Worm (Caenorhabditis elegans): ENCODE measurements around the gene srm-5.

srm-5 gene

ce11 chrV:14366487-14366962, 31.5 kb downstream of the srm-5 start:
- peak; percentile 38 for TF ChIP-seq ztf-11 (tag; optimal IDR thresholded peaks at IDR 0.05)
- TF ChIP-seq lsy-12 (tag; optimal IDR thresholded peaks at IDR 0.05), result peak; percentile 86
- TF ChIP-seq nhr-43 (tag; optimal IDR thresholded peaks at IDR 0.05; ENCODE audit: poor library complexity, severe bottlenecking), result peak; percentile 74
- peak; percentile 63 for TF ChIP-seq fkh-2 (tag; optimal IDR thresholded peaks at IDR 0.05)
- peak; percentile 88 for TF ChIP-seq tbx-2 (tag; optimal IDR thresholded peaks at IDR 0.05)
- TF ChIP-seq aly-2 (tag; optimal IDR thresholded peaks at IDR 0.05), result no peak
- peak; percentile 24 for TF ChIP-seq lin-15B (tag; optimal IDR thresholded peaks at IDR 0.05)
- no peak for TF ChIP-seq nhr-12 (tag; optimal IDR thresholded peaks at IDR 0.05)
- TF ChIP-seq pqm-1 (tag; optimal IDR thresholded peaks at IDR 0.05), result peak; percentile 39
- TF ChIP-seq nfya-1 (tag; optimal IDR thresholded peaks at IDR 0.05; ENCODE audit: insufficient read depth), result peak; percentile 95
- peak; percentile 72 for TF ChIP-seq ceh-82 (tag; optimal IDR thresholded peaks at IDR 0.05)
- no peak for TF ChIP-seq pha-4 (tag; optimal IDR thresholded peaks at IDR 0.05)
- no peak for TF ChIP-seq nhr-76 (tag; optimal IDR thresholded peaks at IDR 0.05)
- TF ChIP-seq egl-27 (tag; optimal IDR thresholded peaks at IDR 0.05), result no peak
- no peak for TF ChIP-seq egl-5 (tag; optimal IDR thresholded peaks at IDR 0.05)
- no peak for TF ChIP-seq nhr-67 (tag; optimal IDR thresholded peaks at IDR 0.05)
- TF ChIP-seq ceh-9 (tag; optimal IDR thresholded peaks at IDR 0.05), result no peak
- peak; percentile 70 for TF ChIP-seq mdl-1 (tag; optimal IDR thresholded peaks at IDR 0.05)
- peak; percentile 82 for TF ChIP-seq lin-39 (tag; optimal IDR thresholded peaks at IDR 0.05)
- TF ChIP-seq skn-1 (tag; optimal IDR thresholded peaks at IDR 0.05), result peak; percentile 63
- no peak for TF ChIP-seq nhr-77 (tag; optimal IDR thresholded peaks at IDR 0.05)
- TF ChIP-seq ZK546.5 (tag; optimal IDR thresholded peaks at IDR 0.05), result no peak
- peak; percentile 22 for TF ChIP-seq elt-1 (tag; optimal IDR thresholded peaks at IDR 0.05)
- no peak for TF ChIP-seq nhr-11 (tag; optimal IDR thresholded peaks at IDR 0.05)
- TF ChIP-seq ztf-4 (tag; optimal IDR thresholded peaks at IDR 0.05), result no peak
- TF ChIP-seq snpc-4 (tag; optimal IDR thresholded peaks at IDR 0.05), result peak; percentile 44
- TF ChIP-seq nhr-28 (tag; optimal IDR thresholded peaks at IDR 0.05), result no peak
- no peak for TF ChIP-seq ama-1 (optimal IDR thresholded peaks at IDR 0.05)
- peak; percentile 90 for TF ChIP-seq nhr-23 (tag; optimal IDR thresholded peaks at IDR 0.05)
- no peak for TF ChIP-seq sea-2 (GFP tag; optimal IDR thresholded peaks at IDR 0.05)
- no peak for TF ChIP-seq elt-3 (tag; optimal IDR thresholded peaks at IDR 0.05)
- TF ChIP-seq eor-1 (tag; optimal IDR thresholded peaks at IDR 0.05), result no peak
- peak; percentile 83 for TF ChIP-seq hmg-11 (tag; optimal IDR thresholded peaks at IDR 0.05)
- no peak for TF ChIP-seq ceh-16 (tag; optimal IDR thresholded peaks at IDR 0.05)
- TF ChIP-seq fkh-10 (GFP tag; optimal IDR thresholded peaks at IDR 0.05), result no peak
- peak; percentile 72 for TF ChIP-seq ceh-28 (tag; optimal IDR thresholded peaks at IDR 0.05)
- TF ChIP-seq zag-1 (tag; optimal IDR thresholded peaks at IDR 0.05), result peak; percentile 65
- TF ChIP-seq jun-1 (tag; optimal IDR thresholded peaks at IDR 0.05), result peak; percentile 15
- TF ChIP-seq daf-12 (tag; optimal IDR thresholded peaks at IDR 0.05), result peak; percentile 99
- peak; percentile 82 for TF ChIP-seq fos-1 (tag; optimal IDR thresholded peaks at IDR 0.05)
- TF ChIP-seq mml-1 (tag; optimal IDR thresholded peaks at IDR 0.05), result no peak
- TF ChIP-seq nhr-237 (tag; optimal IDR thresholded peaks at IDR 0.05), result no peak
- peak; percentile 77 for TF ChIP-seq nhr-25 (tag; optimal IDR thresholded peaks at IDR 0.05)
- peak; percentile 52 for TF ChIP-seq R02D3.7 (tag; optimal IDR thresholded peaks at IDR 0.05)
- TF ChIP-seq unc-39 (tag; optimal IDR thresholded peaks at IDR 0.05), result no peak
- peak; percentile 32 for TF ChIP-seq elt-2 (tag; optimal IDR thresholded peaks at IDR 0.05)
- TF ChIP-seq unc-62 (GFP tag; optimal IDR thresholded peaks at IDR 0.05), result peak; percentile 85
